Worm (Caenorhabditis elegans) whole organism, mixed stage, embryonic: ENCODE results near the gene C06G3.3.

Source experiments
- blmp-1 ChIP-seq: fragments of 150-350 bp; optimal IDR thresholded peaks from 2 replicates; lab custom pipeline; 2014; ENCODE audit warnings: missing biosample characterization, missing genetic modification characterization
- ceh-39 ChIP-seq: fragments of 150-350 bp; optimal IDR thresholded peaks from 2 replicates; lab custom pipeline; 2014; ENCODE audit warnings: missing biosample characterization, missing genetic modification characterization
- elt-1 ChIP-seq: sonication (generic microtip); optimal IDR thresholded peaks from 2 replicates; lab custom pipeline; 2017; ENCODE audit warnings: missing genetic modification characterization, mild to moderate bottlenecking, missing compliant biosample characterization, antibody characterized with exemption, moderate library complexity, borderline replicate concordance; ENCODE audit not compliant: insufficient read depth
- lin-13 ChIP-seq: fragments of 150-350 bp; optimal IDR thresholded peaks from 2 replicates; lab custom pipeline; 2014; ENCODE audit warnings: missing biosample characterization, missing genetic modification characterization
- mep-1 ChIP-seq: fragments of 150-350 bp; optimal IDR thresholded peaks from 2 replicates; lab custom pipeline; 2017; ENCODE audit warnings: missing biosample characterization, missing genetic modification reagents, missing genetic modification characterization, inconsistent platforms
- mls-2 ChIP-seq: sonication (generic microtip); optimal IDR thresholded peaks from 2 replicates; lab custom pipeline; 2016; ENCODE audit warnings: mild to moderate bottlenecking, missing genetic modification characterization, moderate library complexity, missing compliant biosample characterization
- nhr-76 ChIP-seq: sonication (generic microtip); optimal IDR thresholded peaks from 2 replicates; lab custom pipeline; 2017; ENCODE audit warnings: missing biosample characterization, missing genetic modification characterization
- snpc-4 ChIP-seq: fragments of 150-350 bp; optimal IDR thresholded peaks from 2 replicates; lab custom pipeline; 2014; ENCODE audit warnings: missing biosample characterization, missing genetic modification characterization
- unc-62 ChIP-seq: fragments of 150-350 bp; optimal IDR thresholded peaks from 2 replicates; lab custom pipeline; 2014; ENCODE audit warnings: missing biosample characterization, missing genetic modification reagents, missing genetic modification characterization

DNA sequence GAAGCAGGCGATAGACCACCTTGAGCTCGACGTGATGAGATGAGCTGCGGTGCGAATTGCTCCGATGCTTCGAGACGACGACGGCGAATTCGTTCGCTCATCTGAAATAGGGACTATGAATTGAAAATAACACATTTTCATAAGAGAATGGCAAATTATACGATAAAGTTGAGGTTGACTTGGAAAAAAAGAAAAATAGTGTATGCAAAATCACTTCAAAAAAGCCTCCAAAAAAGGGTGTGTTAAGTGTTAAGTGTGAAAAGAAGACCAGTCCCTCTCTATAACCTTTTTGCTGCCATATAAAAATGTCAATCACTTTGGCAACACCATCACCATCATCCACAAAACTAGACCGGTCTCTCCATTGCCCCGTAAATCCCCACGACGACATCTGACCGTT, 49.1 kb upstream of the C06G3.3 start, which contains the start of gene prkl-1:
- TF ChIP-seq nhr-76 (tag; lab: Kevin White, UChicago) (no peak), unc-62 (GFP tag; lab: Kevin White, UChicago) (no peak), mep-1 (tag; lab: Kevin White, UChicago) (no peak), elt-1 (no peak), blmp-1 (tag; lab: Kevin White, UChicago) (no peak), lin-13 (tag; lab: Kevin White, UChicago) (no peak), snpc-4 (tag; lab: Kevin White, UChicago) (no peak), ceh-39 (tag; lab: Kevin White, UChicago) (no peak), mls-2 (tag; lab: Kevin White, UChicago) (no peak)
